Fruit fly (Drosophila melanogaster) whole organism: Measurements from ENCODE around the gene bond.

Experiments used
- Dll ChIP-seq: fragments of >200 bp; optimal IDR thresholded peaks from 2 replicates; lab custom pipeline; 2017
- EcR ChIP-seq, 2 experiments: fragments of >200 bp; optimal IDR thresholded peaks; 2 replicates each; lab custom pipeline; 2017; ENCODE audit warnings: missing biosample characterization in 2 of 2, missing genetic modification characterization in 2 of 2, missing genetic modification reagents in 2 of 2
- pan ChIP-seq: fragments of >200 bp; optimal IDR thresholded peaks from 2 replicates; lab custom pipeline; 2017
- usp ChIP-seq: fragments of >200 bp; optimal IDR thresholded peaks from 2 replicates; lab custom pipeline; 2017; ENCODE audit warnings: missing biosample characterization, missing genetic modification characterization, mixed read lengths

dm6 chr3R:22597344-22597954, 47.0 kb downstream of the bond start:
- TF ChIP-seq pan (lab: Kevin White, UChicago) (no peak), EcR (GFP tag; optimal IDR thresholded peaks at IDR 0.05; lab: Kevin White, UChicago) (no peak), usp (GFP tag; lab: Kevin White, UChicago) (no peak), Dll (lab: Kevin White, UChicago) (no peak)
